Worm (Caenorhabditis elegans) whole organism, young adult: ENCODE data around the gene tsfm-1.
A peak's percentile ranks its signal among the peaks of the same experiment; 100 is the strongest.

Experiments used
- B0261.1 ChIP-seq: sonication (generic microtip); optimal IDR thresholded peaks from 2 replicates; lab custom pipeline; 2016; ENCODE audit warnings: mild to moderate bottlenecking, missing genetic modification characterization, moderate library complexity, missing compliant biosample characterization
- B0336.3 ChIP-seq: fragments of 200-800 bp; sonication (Bioruptor generic); IDR thresholded peaks from 2 replicates; pipeline ENCODE4 v1.3.6; 2022; ENCODE audit warnings: missing genetic modification characterization, missing compliant biosample characterization
- D2030.7 ChIP-seq: fragments of 200-800 bp; sonication (Bioruptor generic); IDR thresholded peaks from 2 replicates; pipeline ENCODE4 v1.3.6; 2022; ENCODE audit warnings: missing genetic modification reagents, missing genetic modification characterization, missing compliant biosample characterization
- F23B12.7 ChIP-seq: sonication (generic microtip); optimal IDR thresholded peaks from 2 replicates; lab custom pipeline; 2017; ENCODE audit warnings: missing genetic modification characterization, mild to moderate bottlenecking, missing compliant biosample characterization, antibody characterized with exemption, moderate library complexity; ENCODE audit not compliant: insufficient read depth
- F37B4.10 ChIP-seq: fragments of 200-800 bp; sonication (Bioruptor generic); IDR thresholded peaks from 2 replicates; pipeline ENCODE4 v1.3.6; 2022; ENCODE audit warnings: missing genetic modification characterization, missing compliant biosample characterization
- F39B2.1 ChIP-seq: fragments of 200-800 bp; sonication (Bioruptor generic); IDR thresholded peaks from 2 replicates; pipeline ENCODE4 v1.3.6; 2022; ENCODE audit warnings: missing genetic modification reagents, missing genetic modification characterization, missing compliant biosample characterization
- F49E8.2 ChIP-seq: sonication (generic microtip); optimal IDR thresholded peaks from 3 replicates; lab custom pipeline; 2017; ENCODE audit warnings: missing genetic modification characterization, mild to moderate bottlenecking, missing compliant biosample characterization, antibody characterized with exemption, moderate library complexity; ENCODE audit not compliant: insufficient read depth
- F55B11.4 ChIP-seq: sonication (generic microtip); optimal IDR thresholded peaks from 2 replicates; lab custom pipeline; 2016; ENCODE audit warnings: missing compliant biosample characterization, missing genetic modification characterization, borderline replicate concordance; ENCODE audit not compliant: insufficient read depth
- F57A8.1 ChIP-seq: fragments of 200-800 bp; sonication (Bioruptor generic); optimal IDR thresholded peaks from 2 replicates; lab custom pipeline; 2018; ENCODE audit warnings: mild to moderate bottlenecking, missing genetic modification characterization, moderate library complexity, missing compliant biosample characterization
- K11D2.4 ChIP-seq: fragments of 200-800 bp; sonication (Bioruptor generic); IDR thresholded peaks from 2 replicates; pipeline ENCODE4 v1.3.6; 2022; ENCODE audit warnings: missing genetic modification reagents, missing genetic modification characterization, missing compliant biosample characterization
- K12H6.12 ChIP-seq: fragments of 200-800 bp; sonication (Bioruptor generic); optimal IDR thresholded peaks from 2 replicates; lab custom pipeline; 2018; ENCODE audit warnings: mild to moderate bottlenecking, missing genetic modification characterization, missing compliant biosample characterization
- T07F8.4 ChIP-seq: sonication (generic microtip); optimal IDR thresholded peaks from 2 replicates; lab custom pipeline; 2016; ENCODE audit warnings: mild to moderate bottlenecking, missing genetic modification characterization, moderate library complexity, missing compliant biosample characterization
- Y53F4B.3 ChIP-seq: fragments of 200-800 bp; sonication (Bioruptor generic); IDR thresholded peaks from 2 replicates; pipeline ENCODE4 v1.3.6; 2022; ENCODE audit warnings: missing genetic modification reagents, missing genetic modification characterization, missing compliant biosample characterization
- Y56A3A.18 ChIP-seq: fragments of 200-800 bp; sonication (Bioruptor generic); IDR thresholded peaks from 2 replicates; pipeline ENCODE4 v1.3.6; 2022; ENCODE audit warnings: missing genetic modification reagents, missing genetic modification characterization, missing compliant biosample characterization
- Y79H2A.3 ChIP-seq: fragments of 200-800 bp; sonication (Bioruptor generic); conservative IDR thresholded peaks from 2 replicates; pipeline ENCODE4 v1.3.6; 2022; ENCODE audit warnings: missing genetic modification reagents, missing genetic modification characterization, missing compliant biosample characterization
- aptf-2 ChIP-seq: fragments of 200-800 bp; sonication (Bioruptor generic); conservative IDR thresholded peaks from 2 replicates; pipeline ENCODE4 v1.3.6; 2022; ENCODE audit warnings: missing genetic modification reagents, missing genetic modification characterization, missing compliant biosample characterization
- aptf-3 ChIP-seq: fragments of 200-800 bp; sonication (Bioruptor generic); IDR thresholded peaks from 2 replicates; pipeline ENCODE4 v1.3.6; 2022; ENCODE audit warnings: missing genetic modification characterization, missing compliant biosample characterization
- atf-7 ChIP-seq: sonication (generic microtip); optimal IDR thresholded peaks from 2 replicates; lab custom pipeline; 2017; ENCODE audit warnings: mild to moderate bottlenecking, missing genetic modification characterization, missing compliant biosample characterization
- attf-5 ChIP-seq: fragments of 200-800 bp; sonication (Bioruptor generic); optimal IDR thresholded peaks from 2 replicates; lab custom pipeline; 2018; ENCODE audit warnings: mild to moderate bottlenecking, missing genetic modification characterization, missing compliant biosample characterization
- bed-2 ChIP-seq: fragments of 200-800 bp; sonication (Bioruptor generic); IDR thresholded peaks from 2 replicates; pipeline ENCODE4 v1.3.6; 2022; ENCODE audit warnings: missing genetic modification reagents, missing genetic modification characterization, missing compliant biosample characterization
- die-1 ChIP-seq: sonication (generic microtip); optimal IDR thresholded peaks from 2 replicates; lab custom pipeline; 2016; ENCODE audit warnings: missing genotype, mild to moderate bottlenecking, missing genetic modification characterization, missing compliant biosample characterization
- dpl-1 ChIP-seq: fragments of 150-350 bp; optimal IDR thresholded peaks from 2 replicates; lab custom pipeline; 2014; ENCODE audit warnings: missing biosample characterization, missing genetic modification reagents, missing genetic modification characterization
- egl-44 ChIP-seq: fragments of 200-800 bp; sonication (Bioruptor generic); IDR thresholded peaks from 2 replicates; pipeline ENCODE4 v1.3.6; 2022; ENCODE audit warnings: missing genetic modification reagents, missing genetic modification characterization, missing compliant biosample characterization
- ets-4 ChIP-seq: fragments of 200-800 bp; sonication (Bioruptor generic); optimal IDR thresholded peaks from 2 replicates; lab custom pipeline; 2018; ENCODE audit warnings: mild to moderate bottlenecking, missing genetic modification characterization, missing compliant biosample characterization
- fkh-3 ChIP-seq: sonication (generic microtip); optimal IDR thresholded peaks from 2 replicates; lab custom pipeline; 2016; ENCODE audit warnings: mild to moderate bottlenecking, missing genetic modification characterization, missing compliant biosample characterization
- hmg-1.2 ChIP-seq: fragments of 200-800 bp; sonication (Bioruptor generic); IDR thresholded peaks from 2 replicates; pipeline ENCODE4 v1.3.6; 2022; ENCODE audit warnings: missing genetic modification reagents, missing genetic modification characterization, missing compliant biosample characterization
- hrde-1 ChIP-seq: sonication (generic microtip); optimal IDR thresholded peaks from 2 replicates; lab custom pipeline; 2016; ENCODE audit warnings: missing genetic modification characterization, mild to moderate bottlenecking, missing compliant biosample characterization, moderate library complexity, missing genotype, missing genetic modification reagents, borderline replicate concordance
- lag-1 ChIP-seq: fragments of 200-800 bp; sonication (Bioruptor generic); IDR thresholded peaks from 2 replicates; pipeline ENCODE4 v1.3.6; 2022; ENCODE audit warnings: missing genetic modification reagents, missing genetic modification characterization, missing compliant biosample characterization
- madf-10 ChIP-seq: sonication (generic microtip); optimal IDR thresholded peaks from 2 replicates; lab custom pipeline; 2016; ENCODE audit warnings: mild to moderate bottlenecking, missing genetic modification characterization, missing compliant biosample characterization
- mcd-1 ChIP-seq: fragments of 200-800 bp; sonication (Bioruptor generic); IDR thresholded peaks from 2 replicates; pipeline ENCODE4 v1.3.6; 2022; ENCODE audit warnings: missing genetic modification reagents, missing genetic modification characterization, missing compliant biosample characterization
- mes-4 ChIP-seq: sonication (generic microtip); optimal IDR thresholded peaks from 2 replicates; lab custom pipeline; 2016; ENCODE audit warnings: missing genotype, missing genetic modification characterization, missing compliant biosample characterization
- mxl-1 ChIP-seq: sonication (generic microtip); optimal IDR thresholded peaks from 2 replicates; lab custom pipeline; 2016; ENCODE audit warnings: missing genetic modification characterization, missing compliant biosample characterization
- nfyb-1 ChIP-seq: fragments of 200-800 bp; sonication (Bioruptor generic); IDR thresholded peaks from 2 replicates; pipeline ENCODE4 v1.3.6; 2022; ENCODE audit warnings: missing genetic modification reagents, missing genetic modification characterization, missing compliant biosample characterization
- nhr-120 ChIP-seq: fragments of 200-800 bp; sonication (Bioruptor generic); IDR thresholded peaks from 2 replicates; pipeline ENCODE4 v1.3.6; 2022; ENCODE audit warnings: missing genetic modification characterization, missing compliant biosample characterization
- nhr-179 ChIP-seq: sonication (generic microtip); optimal IDR thresholded peaks from 2 replicates; lab custom pipeline; 2016; ENCODE audit warnings: mild to moderate bottlenecking, missing genetic modification characterization, missing compliant biosample characterization
- nhr-80 ChIP-seq: sonication (generic microtip); optimal IDR thresholded peaks from 2 replicates; lab custom pipeline; 2016; ENCODE audit warnings: missing genetic modification characterization, missing compliant biosample characterization
- pbrm-1 ChIP-seq: fragments of 200-800 bp; sonication (Bioruptor generic); IDR thresholded peaks from 2 replicates; pipeline ENCODE4 v1.3.6; 2022; ENCODE audit warnings: missing genetic modification reagents, missing genetic modification characterization, missing compliant biosample characterization
- repo-1 ChIP-seq: sonication (generic microtip); optimal IDR thresholded peaks from 2 replicates; lab custom pipeline; 2017; ENCODE audit warnings: mild to moderate bottlenecking, missing genetic modification characterization, missing compliant biosample characterization
- sea-2 ChIP-seq: fragments of 200-800 bp; sonication (Bioruptor generic); IDR thresholded peaks from 2 replicates; pipeline ENCODE4 v1.3.6; 2022; ENCODE audit warnings: missing genetic modification characterization, missing compliant biosample characterization
- snpc-1.1 ChIP-seq: sonication (generic microtip); optimal IDR thresholded peaks from 2 replicates; lab custom pipeline; 2017; ENCODE audit warnings: missing genetic modification characterization, mild to moderate bottlenecking, missing compliant biosample characterization, antibody characterized with exemption, moderate library complexity, missing genotype, missing genetic modification reagents; ENCODE audit not compliant: insufficient read depth
- snpc-1.3 ChIP-seq: sonication (generic microtip); optimal IDR thresholded peaks from 2 replicates; lab custom pipeline; 2017; ENCODE audit warnings: missing genetic modification characterization, mild to moderate bottlenecking, missing compliant biosample characterization, antibody characterized with exemption, moderate library complexity, missing genotype, missing genetic modification reagents; ENCODE audit not compliant: insufficient read depth
- somi-1 ChIP-seq: fragments of 200-800 bp; sonication (Bioruptor generic); optimal IDR thresholded peaks from 2 replicates; lab custom pipeline; 2018; ENCODE audit warnings: mild to moderate bottlenecking, missing genetic modification characterization, missing compliant biosample characterization
- tbp1 ChIP-seq: fragments of 200-800 bp; sonication (Bioruptor generic); optimal IDR thresholded peaks from 2 replicates; lab custom pipeline; 2018; ENCODE audit warnings: mild to moderate bottlenecking, missing genetic modification characterization, missing compliant biosample characterization
- tbx-9 ChIP-seq: sonication (generic microtip); optimal IDR thresholded peaks from 2 replicates; lab custom pipeline; 2016; ENCODE audit warnings: borderline replicate concordance, missing genetic modification characterization, inconsistent platforms, missing compliant biosample characterization
- unc-130 ChIP-seq: sonication (generic microtip); optimal IDR thresholded peaks from 2 replicates; lab custom pipeline; 2016; ENCODE audit warnings: missing genetic modification reagents, missing genetic modification characterization, missing compliant biosample characterization
- ztf-18 ChIP-seq: sonication (generic microtip); optimal IDR thresholded peaks from 2 replicates; lab custom pipeline; 2016; ENCODE audit warnings: missing genotype, mild to moderate bottlenecking, missing genetic modification characterization, missing compliant biosample characterization
- ztf-22 ChIP-seq: fragments of 200-800 bp; sonication (Bioruptor generic); optimal IDR thresholded peaks from 2 replicates; lab custom pipeline; 2018; ENCODE audit warnings: mild to moderate bottlenecking, missing genetic modification characterization, moderate library complexity, missing compliant biosample characterization
- ztf-25 ChIP-seq: fragments of 200-800 bp; sonication (Bioruptor generic); IDR thresholded peaks from 2 replicates; pipeline ENCODE4 v1.3.6; 2022; ENCODE audit warnings: missing genetic modification reagents, missing genetic modification characterization, missing compliant biosample characterization
- ztf-28 ChIP-seq: fragments of 200-800 bp; sonication (Bioruptor generic); IDR thresholded peaks from 2 replicates; pipeline ENCODE4 v1.3.6; 2022; ENCODE audit warnings: missing genetic modification reagents, missing genetic modification characterization, missing compliant biosample characterization

tsfm-1 gene

DNA sequence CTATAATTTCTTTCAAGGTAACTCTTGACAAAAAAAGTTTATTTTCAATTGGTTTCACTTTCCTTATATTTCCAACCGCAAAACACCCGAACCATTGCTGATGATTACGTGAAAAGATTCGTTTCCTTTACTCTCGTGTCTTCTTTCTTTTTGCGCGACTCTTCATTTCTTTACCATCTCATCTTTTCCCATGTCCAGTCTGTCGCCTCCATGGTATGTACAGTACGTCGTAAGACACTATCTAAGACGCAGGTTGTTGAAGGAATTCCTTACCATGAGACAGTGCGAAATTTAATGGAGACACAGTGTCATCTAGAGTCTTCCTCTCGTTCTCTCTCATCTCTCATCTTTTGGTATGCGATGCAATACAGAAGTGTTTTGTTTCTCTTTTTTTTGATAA, 28.8 kb upstream of the tsfm-1 start (continued):
- no peak for TF ChIP-seq mcd-1 (GFP tag; lab: Robert Waterston, UW)
- TF ChIP-seq tbp1 (GFP tag; lab: Kevin White, UChicago): peak; percentile 20
- TF ChIP-seq nfyb-1 (GFP tag; lab: Robert Waterston, UW): no peak
- TF ChIP-seq K12H6.12: no peak
- TF ChIP-seq Y53F4B.3 (GFP tag; lab: Robert Waterston, UW): no peak
- TF ChIP-seq B0336.3 (GFP tag; lab: Robert Waterston, UW): no peak
- no peak for TF ChIP-seq mes-4 (tag; lab: Kevin White, UChicago)
- TF ChIP-seq aptf-3 (GFP tag; lab: Robert Waterston, UW): no peak
- TF ChIP-seq aptf-2 (GFP tag; lab: Robert Waterston, UW): no peak
- no peak for TF ChIP-seq F55B11.4 (tag; lab: Kevin White, UChicago)
- no peak for TF ChIP-seq T07F8.4
- TF ChIP-seq somi-1 (GFP tag; lab: Kevin White, UChicago): peak; percentile 50
- no peak for TF ChIP-seq nhr-120
- TF ChIP-seq pbrm-1 (GFP tag; lab: Robert Waterston, UW): no peak
- TF ChIP-seq ztf-18: peak; percentile 9
- no peak for TF ChIP-seq hrde-1 (tag; lab: Kevin White, UChicago)
- no peak for TF ChIP-seq die-1 (tag; lab: Kevin White, UChicago)
- TF ChIP-seq B0261.1: no peak
- no peak for TF ChIP-seq unc-130
- no peak for TF ChIP-seq F49E8.2 (tag; lab: Kevin White, UChicago)
- TF ChIP-seq F37B4.10 (GFP tag; lab: Robert Waterston, UW): no peak
- TF ChIP-seq lag-1 (GFP tag; lab: Robert Waterston, UW): no peak
- TF ChIP-seq Y56A3A.18 (GFP tag; lab: Robert Waterston, UW): 0 out of 2 replicates have a peak, but pooled peaks have one; percentile 64
- no peak for TF ChIP-seq mxl-1 (tag; lab: Kevin White, UChicago)
- no peak for TF ChIP-seq Y79H2A.3
- TF ChIP-seq F57A8.1 (GFP tag; lab: Kevin White, UChicago): no peak
- TF ChIP-seq nhr-80 (tag; lab: Kevin White, UChicago): peak; percentile 59
- TF ChIP-seq fkh-3: no peak
- no peak for TF ChIP-seq madf-10 (tag; lab: Kevin White, UChicago)
- no peak for TF ChIP-seq D2030.7 (GFP tag; lab: Robert Waterston, UW)
- no peak for TF ChIP-seq dpl-1 (GFP tag; lab: Kevin White, UChicago)
- TF ChIP-seq K11D2.4 (GFP tag; lab: Robert Waterston, UW): no peak
- no peak for TF ChIP-seq ztf-22 (GFP tag; lab: Kevin White, UChicago)
- TF ChIP-seq nhr-179 (tag; lab: Kevin White, UChicago): no peak
- no peak for TF ChIP-seq bed-2 (GFP tag; lab: Robert Waterston, UW)
- no peak for TF ChIP-seq egl-44 (GFP tag; lab: Robert Waterston, UW)
- TF ChIP-seq sea-2 (GFP tag; lab: Robert Waterston, UW): no peak
- TF ChIP-seq snpc-1.3 (tag; lab: Kevin White, UChicago): no peak
- TF ChIP-seq attf-5 (GFP tag; lab: Kevin White, UChicago): peak; percentile 48
- TF ChIP-seq ets-4 (GFP tag; lab: Kevin White, UChicago): no peak
- peak; percentile 66; the same call in 1 of the 2 replicates for TF ChIP-seq hmg-1.2 (GFP tag; lab: Robert Waterston, UW)
- no peak for TF ChIP-seq tbx-9 (tag; lab: Kevin White, UChicago)
- no peak for TF ChIP-seq ztf-28 (GFP tag; lab: Robert Waterston, UW)
- no peak for TF ChIP-seq F23B12.7 (tag; lab: Kevin White, UChicago)
- TF ChIP-seq snpc-1.1 (tag; lab: Kevin White, UChicago): no peak
- TF ChIP-seq repo-1 (tag; lab: Kevin White, UChicago): peak; percentile 15
- no peak for TF ChIP-seq atf-7 (tag; lab: Kevin White, UChicago)
- TF ChIP-seq ztf-25 (GFP tag; lab: Robert Waterston, UW): no peak
- TF ChIP-seq F39B2.1: no peak
